Worm (Caenorhabditis elegans) whole organism, young adult: ENCODE data around the gene C09B8.4.

ENCODE experiments used
- B0035.1 ChIP-seq: sonication (generic microtip); optimal IDR thresholded peaks from 2 replicates; lab custom pipeline; 2016; ENCODE audit warnings: missing genetic modification characterization, mild to moderate bottlenecking, missing compliant biosample characterization, missing genotype, missing genetic modification reagents
- F33H1.4 ChIP-seq: fragments of 200-800 bp; sonication (Bioruptor generic); IDR thresholded peaks from 2 replicates; pipeline ENCODE4 v1.3.6; 2022; ENCODE audit warnings: missing genetic modification reagents, missing genetic modification characterization, missing compliant biosample characterization
- egl-44 ChIP-seq: fragments of 200-800 bp; sonication (Bioruptor generic); IDR thresholded peaks from 2 replicates; pipeline ENCODE4 v1.3.6; 2022; ENCODE audit warnings: missing genetic modification reagents, missing genetic modification characterization, missing compliant biosample characterization
- mcd-1 ChIP-seq: fragments of 200-800 bp; sonication (Bioruptor generic); IDR thresholded peaks from 2 replicates; pipeline ENCODE4 v1.3.6; 2022; ENCODE audit warnings: missing genetic modification reagents, missing genetic modification characterization, missing compliant biosample characterization
- nfya-2 ChIP-seq: fragments of 200-800 bp; sonication (Bioruptor generic); IDR thresholded peaks from 2 replicates; pipeline ENCODE4 v1.3.6; 2022; ENCODE audit warnings: missing genetic modification reagents, missing genetic modification characterization, missing compliant biosample characterization
- unc-62 ChIP-seq: fragments of 150-350 bp; optimal IDR thresholded peaks from 2 replicates; lab custom pipeline; 2014; ENCODE audit warnings: missing biosample characterization, missing genetic modification reagents, missing genetic modification characterization

- TF ChIP-seq B0035.1 (tag; lab: Kevin White, UChicago) (no peak), nfya-2 (GFP tag; lab: Robert Waterston, UW) (no peak), unc-62 (GFP tag; lab: Kevin White, UChicago) (no peak), mcd-1 (GFP tag; lab: Robert Waterston, UW) (no peak), F33H1.4 (GFP tag; lab: Robert Waterston, UW) (no peak), egl-44 (no peak)
Observed at ce11 chrX:5994004-5994403, 25.7 kb downstream of the C09B8.4 start.
